Worm (Caenorhabditis elegans) whole organism, L2 larva: ENCODE results near the gene Y51B9A.6.

Source experiments
- R02D3.7 ChIP-seq: fragments of 150-350 bp; optimal IDR thresholded peaks from 2 replicates; lab custom pipeline; 2014; ENCODE audit warnings: missing biosample characterization, missing genetic modification characterization
- ZK546.5 ChIP-seq: sonication (generic microtip); optimal IDR thresholded peaks from 2 replicates; lab custom pipeline; 2017; ENCODE audit warnings: missing biosample characterization, missing genetic modification characterization
- fos-1 ChIP-seq: fragments of 150-350 bp; optimal IDR thresholded peaks from 2 replicates; lab custom pipeline; 2014; ENCODE audit warnings: missing biosample characterization, missing genetic modification characterization
- lin-13 ChIP-seq: fragments of 150-350 bp; optimal IDR thresholded peaks from 2 replicates; lab custom pipeline; 2014; ENCODE audit warnings: missing biosample characterization, missing genetic modification reagents, missing genetic modification characterization
- lsy-2 ChIP-seq, 2 experiments: fragments of 150-350 bp in 1 of 2; sonication (generic microtip) in 1 of 2; optimal IDR thresholded peaks; 2 replicates each; lab custom pipeline; 2014 to 2017; ENCODE audit warnings: missing biosample characterization in 2 of 2, missing genetic modification characterization in 2 of 2
- nhr-12 ChIP-seq: fragments of 150-350 bp; optimal IDR thresholded peaks from 2 replicates; lab custom pipeline; 2014; ENCODE audit warnings: missing biosample characterization, missing genetic modification characterization
- nhr-25 ChIP-seq: fragments of 150-350 bp; sonication (generic microtip); optimal IDR thresholded peaks from 3 replicates; lab custom pipeline; 2014; ENCODE audit warnings: missing biosample characterization, missing genetic modification characterization
- nhr-6 ChIP-seq: fragments of 150-350 bp; optimal IDR thresholded peaks from 2 replicates; lab custom pipeline; 2014; ENCODE audit warnings: missing biosample characterization, missing genetic modification characterization
- sem-4 ChIP-seq: fragments of 150-350 bp; optimal IDR thresholded peaks from 2 replicates; lab custom pipeline; 2014; ENCODE audit warnings: missing biosample characterization, missing genetic modification reagents, missing genetic modification characterization
- skn-1 ChIP-seq: sonication (generic microtip); optimal IDR thresholded peaks from 2 replicates; lab custom pipeline; 2017; ENCODE audit warnings: missing biosample characterization, missing genetic modification characterization
- unc-39 ChIP-seq: fragments of 150-350 bp; optimal IDR thresholded peaks from 2 replicates; lab custom pipeline; 2014; ENCODE audit warnings: missing biosample characterization, missing genetic modification characterization
- zag-1 ChIP-seq: fragments of 150-350 bp; optimal IDR thresholded peaks from 2 replicates; lab custom pipeline; 2014; ENCODE audit warnings: missing biosample characterization, missing genetic modification characterization
- ztf-4 ChIP-seq: fragments of 150-350 bp; optimal IDR thresholded peaks from 2 replicates; lab custom pipeline; 2014; ENCODE audit warnings: missing biosample characterization, missing genetic modification characterization

DNA sequence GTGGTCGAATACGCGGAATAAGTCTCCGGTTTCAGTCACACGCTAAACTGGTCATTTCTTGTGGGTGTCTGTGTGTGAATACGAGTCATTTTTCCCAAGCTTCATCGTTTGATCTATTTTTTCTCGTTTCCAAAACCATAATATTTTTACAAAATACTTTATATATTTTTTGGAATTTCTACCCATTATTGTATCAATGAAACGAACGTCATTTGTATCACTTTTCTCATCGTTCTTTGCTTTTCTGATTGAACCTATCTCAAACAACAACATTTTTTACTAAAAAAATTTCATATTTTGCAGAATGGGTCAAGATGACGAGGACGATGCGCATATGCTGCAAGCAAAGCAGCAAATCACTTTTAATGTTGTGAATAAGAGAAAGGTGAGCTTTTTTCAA, 44.8 kb downstream of the Y51B9A.6 start, which contains the start of gene mel-11:
- TF ChIP-seq lin-13 (no peak), sem-4 (tag; lab: Kevin White, UChicago) (no peak), ZK546.5 (tag; lab: Kevin White, UChicago) (no peak), unc-39 (tag; lab: Kevin White, UChicago) (no peak), lsy-2 (tag; optimal IDR thresholded peaks at IDR 0.05; lab: Kevin White, UChicago) (no peak), ztf-4 (tag; lab: Kevin White, UChicago) (no peak), skn-1 (no peak), fos-1 (no peak), R02D3.7 (no peak), nhr-12 (tag; lab: Kevin White, UChicago) (no peak), zag-1 (tag; lab: Kevin White, UChicago) (no peak), nhr-6 (no peak), nhr-25 (tag; lab: Kevin White, UChicago) (no peak)
